Fruit fly (Drosophila melanogaster) whole organism, pupa: ENCODE results near the gene Pmi.

ENCODE experiments used
- CG10348 ChIP-seq: fragments of 200-800 bp; sonication (Bioruptor generic); IDR thresholded peaks from 2 replicates; pipeline ENCODE4 v1.3.6; 2022; ENCODE audit warnings: missing biosample characterization, missing genetic modification characterization
- CG12605 ChIP-seq: fragments of 200-800 bp; sonication (Bioruptor generic); IDR thresholded peaks from 2 replicates; pipeline ENCODE4 v1.3.6; 2022; ENCODE audit warnings: missing biosample characterization, missing genetic modification characterization
- CG13204 ChIP-seq: fragments of 200-800 bp; sonication (Bioruptor generic); optimal IDR thresholded peaks from 2 replicates; lab custom pipeline; 2018; ENCODE audit warnings: missing biosample characterization, mild to moderate bottlenecking, missing genetic modification characterization, moderate library complexity
- CG14655 ChIP-seq: fragments of 200-800 bp; sonication (Bioruptor generic); optimal IDR thresholded peaks from 3 replicates; lab custom pipeline; 2017; ENCODE audit warnings: mild to moderate bottlenecking, missing biosample characterization, missing genetic modification reagents, missing genetic modification characterization
- CG15710 ChIP-seq: fragments of 200-800 bp; sonication (Bioruptor generic); optimal IDR thresholded peaks from 2 replicates; lab custom pipeline; 2018; ENCODE audit warnings: missing biosample characterization, mild to moderate bottlenecking, missing genetic modification characterization, moderate library complexity
- CG17806 ChIP-seq: fragments of 200-800 bp; sonication (Bioruptor generic); optimal IDR thresholded peaks from 2 replicates; lab custom pipeline; 2018; ENCODE audit warnings: missing biosample characterization, mild to moderate bottlenecking, missing genetic modification characterization, moderate library complexity
- CG32121 ChIP-seq: fragments of 200-800 bp; sonication (Bioruptor generic); IDR thresholded peaks from 2 replicates; pipeline ENCODE4 v1.3.6; 2022; ENCODE audit warnings: missing biosample characterization, missing genetic modification characterization
- CG34367 ChIP-seq: fragments of 200-800 bp; sonication (Bioruptor generic); optimal IDR thresholded peaks from 2 replicates; lab custom pipeline; 2018; ENCODE audit warnings: missing biosample characterization, mild to moderate bottlenecking, missing genetic modification characterization
- CG4496 ChIP-seq: fragments of 200-800 bp; sonication (Bioruptor generic); IDR thresholded peaks from 3 replicates; pipeline ENCODE4 v1.3.6; 2022; ENCODE audit warnings: missing biosample characterization, missing genetic modification characterization
- CG8159 ChIP-seq: fragments of 200-800 bp; sonication (Bioruptor generic); optimal IDR thresholded peaks from 3 replicates; lab custom pipeline; 2018; ENCODE audit warnings: missing biosample characterization, mild to moderate bottlenecking, missing genetic modification characterization, moderate library complexity
- CG8301 ChIP-seq: fragments of 200-800 bp; sonication (Bioruptor generic); optimal IDR thresholded peaks from 2 replicates; lab custom pipeline; 2018; ENCODE audit warnings: missing biosample characterization, mild to moderate bottlenecking, missing genetic modification characterization
- CG9948 ChIP-seq: fragments of 200-800 bp; sonication (Bioruptor generic); optimal IDR thresholded peaks from 2 replicates; lab custom pipeline; 2018; ENCODE audit warnings: missing biosample characterization, mild to moderate bottlenecking, missing genetic modification characterization, moderate library complexity
- D1 ChIP-seq: fragments of 200-800 bp; sonication (Bioruptor generic); optimal IDR thresholded peaks from 2 replicates; lab custom pipeline; 2018; ENCODE audit warnings: missing biosample characterization, mild to moderate bottlenecking, missing genetic modification characterization, moderate library complexity
- EcR ChIP-seq: fragments of 200-800 bp; sonication (Bioruptor generic); optimal IDR thresholded peaks from 3 replicates; lab custom pipeline; 2019; ENCODE audit warnings: missing biosample characterization, missing genetic modification characterization, mild to moderate bottlenecking, moderate library complexity, missing genetic modification reagents
- Ets98B ChIP-seq: fragments of 200-800 bp; sonication (Bioruptor generic); IDR thresholded peaks from 2 replicates; pipeline ENCODE4 v1.3.6; 2022; ENCODE audit warnings: missing biosample characterization, missing genetic modification characterization
- Pif1A ChIP-seq: fragments of 200-800 bp; sonication (Bioruptor generic); optimal IDR thresholded peaks from 3 replicates; lab custom pipeline; 2016; ENCODE audit warnings: missing biosample characterization, missing genetic modification characterization
- Pif1B ChIP-seq: fragments of 200-800 bp; sonication (Bioruptor generic); optimal IDR thresholded peaks from 3 replicates; lab custom pipeline; 2016; ENCODE audit warnings: missing biosample characterization, missing genetic modification characterization
- Snoo ChIP-seq: fragments of 200-800 bp; sonication (Bioruptor generic); optimal IDR thresholded peaks from 3 replicates; lab custom pipeline; 2017; ENCODE audit warnings: missing biosample characterization, mild to moderate bottlenecking, missing genetic modification characterization, inconsistent platforms
- fd96Ca ChIP-seq: fragments of 200-800 bp; sonication (Bioruptor generic); IDR thresholded peaks from 3 replicates; pipeline ENCODE4 v1.3.6; 2022; ENCODE audit warnings: missing biosample characterization, missing genetic modification characterization
- gl ChIP-seq: fragments of 200-800 bp; sonication (Bioruptor generic); optimal IDR thresholded peaks from 2 replicates; lab custom pipeline; 2018; ENCODE audit warnings: missing biosample characterization, mild to moderate bottlenecking, missing genetic modification characterization
- rn ChIP-seq: fragments of 200-800 bp; sonication (Bioruptor generic); IDR thresholded peaks from 2 replicates; pipeline ENCODE4 v1.3.6; 2022; ENCODE audit warnings: missing biosample characterization, missing genetic modification characterization

The Pmi gene

DNA sequence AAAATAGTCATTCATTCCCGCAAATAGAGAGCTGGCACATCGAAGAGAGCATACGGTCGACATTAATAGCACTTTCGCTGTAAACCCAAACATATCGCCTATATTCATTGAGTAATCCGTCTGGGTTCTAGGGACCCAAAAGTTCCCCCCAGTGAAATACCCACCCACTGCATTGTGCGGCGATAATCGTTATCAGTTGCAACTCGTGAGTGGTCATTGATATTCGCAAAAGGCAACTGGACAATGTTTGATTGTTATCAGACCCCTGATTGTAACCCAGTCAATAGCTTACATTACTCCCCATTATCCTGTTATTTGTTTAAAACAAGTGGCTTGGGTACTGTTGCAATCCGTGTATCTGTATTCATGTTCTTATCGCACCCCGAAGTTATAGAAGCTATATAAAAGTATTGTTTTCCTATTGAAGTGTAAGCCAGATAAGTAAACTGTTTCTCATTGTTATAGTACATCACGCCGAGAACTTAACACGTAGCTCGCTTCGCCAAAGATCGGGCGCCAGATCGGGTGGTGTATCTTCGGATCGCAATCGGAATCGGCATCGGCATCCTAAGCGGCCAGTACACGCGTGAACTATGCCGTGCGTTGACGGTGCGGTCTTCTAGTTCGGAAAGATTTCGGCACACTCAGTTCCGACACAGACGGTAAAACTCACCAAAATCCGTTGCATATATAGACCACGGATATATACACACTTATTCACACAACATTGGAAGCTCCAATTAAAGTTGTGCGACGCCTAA lies 26.1 kb upstream of the Pmi start:
- TF ChIP-seq CG15710 (tag; lab: Kevin White, UChicago) (no peak), Ets98B (GFP tag; lab: Robert Waterston, UW) (no peak), CG13204 (GFP tag; lab: Kevin White, UChicago) (no peak), CG34367 (tag; lab: Kevin White, UChicago) (no peak), CG17806 (tag; lab: Kevin White, UChicago) (no peak), CG32121 (GFP tag; lab: Robert Waterston, UW) (no peak), CG14655 (GFP tag; lab: Kevin White, UChicago) (no peak), D1 (tag; lab: Kevin White, UChicago) (no peak), EcR (GFP tag; lab: Kevin White, UChicago) (peak; percentile 17), gl (tag; lab: Kevin White, UChicago) (no peak), CG9948 (tag; lab: Kevin White, UChicago) (no peak), fd96Ca (GFP tag; lab: Robert Waterston, UW) (no peak), CG12605 (GFP tag; lab: Robert Waterston, UW) (0 out of 2 replicates have a peak, but pooled peaks have one; percentile 15), Snoo (tag; lab: Kevin White, UChicago) (no peak), Pif1B (GFP tag; lab: Kevin White, UChicago) (no peak), CG10348 (GFP tag; lab: Robert Waterston, UW) (no peak)

DNA sequence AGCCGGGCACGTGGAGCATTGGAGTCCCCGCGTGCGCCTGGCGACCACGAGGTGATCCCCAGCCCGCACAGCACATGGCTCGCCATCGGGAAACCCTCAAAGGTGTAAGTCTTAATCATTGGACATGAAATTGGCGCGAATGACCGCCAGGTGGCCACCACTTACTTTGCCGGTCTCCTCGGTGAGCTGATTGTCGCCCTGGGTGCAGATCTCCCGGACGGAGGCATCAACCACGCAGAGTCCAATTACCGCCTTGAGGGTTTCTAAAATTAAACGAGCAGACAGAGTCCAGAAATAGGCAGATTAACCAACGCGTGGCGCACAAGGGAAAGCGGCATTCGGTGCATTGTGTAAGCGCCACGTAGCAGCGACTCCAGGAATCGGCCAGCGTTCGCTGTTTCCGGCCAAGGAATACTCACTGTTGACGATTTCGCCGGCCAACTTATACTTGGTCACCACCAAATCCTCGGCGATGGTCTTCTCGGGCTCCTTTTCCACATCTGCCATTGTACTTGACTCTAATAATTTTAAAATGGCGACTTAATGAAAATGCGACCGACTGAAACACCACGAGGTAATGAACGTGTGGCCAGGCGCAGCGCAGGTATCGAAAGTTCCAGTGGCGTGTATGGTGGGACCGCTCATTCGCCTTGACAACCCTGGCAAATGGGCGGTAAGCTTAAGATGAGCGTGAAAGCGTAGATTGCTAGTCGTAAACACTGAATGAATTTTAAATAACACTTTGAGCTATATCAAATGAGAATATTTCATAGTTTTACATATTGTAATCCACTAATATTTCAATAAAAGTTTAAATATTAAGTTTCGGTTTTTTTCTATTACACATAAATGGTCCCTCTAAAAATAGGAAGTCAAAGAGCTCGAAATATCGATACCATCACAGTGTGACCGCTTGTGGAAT lies 14.7 kb upstream of the Pmi start, which contains the start of gene CG10576:
Gene CG10576, minus strand, starts transcription at position 781 of the 922 bp plus-strand sequence.
- TF ChIP-seq Pif1A (GFP tag; lab: Kevin White, UChicago) (no peak), CG15710 (tag; lab: Kevin White, UChicago) (no peak), CG9948 (tag; lab: Kevin White, UChicago) (no peak), CG13204 (GFP tag; lab: Kevin White, UChicago) (no peak), CG4496 (GFP tag; lab: Robert Waterston, UW) (no peak), Ets98B (GFP tag; lab: Robert Waterston, UW) (no peak)

DNA sequence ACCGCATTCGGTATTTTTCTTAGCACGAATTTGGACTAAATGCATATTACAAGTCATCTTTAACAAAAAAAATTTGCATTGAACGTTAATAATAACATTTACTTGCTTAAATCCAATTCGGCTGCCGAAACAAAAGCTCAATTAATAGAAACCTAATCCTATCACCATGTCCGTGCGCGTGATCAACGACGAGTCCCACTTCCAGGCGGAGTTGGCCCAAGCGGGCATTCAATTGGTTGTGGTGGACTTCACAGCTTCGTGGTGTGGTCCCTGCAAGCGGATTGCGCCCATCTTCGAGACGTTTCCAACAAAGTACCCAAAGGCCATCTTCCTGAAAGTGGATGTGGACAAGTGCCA lies 14.0 kb upstream of the Pmi start, which contains the start of gene Txl:
Gene Txl, plus strand, starts transcription at position 3 of the 357 bp plus-strand sequence.
- TF ChIP-seq CG15710 (tag; lab: Kevin White, UChicago) = no peak

DNA sequence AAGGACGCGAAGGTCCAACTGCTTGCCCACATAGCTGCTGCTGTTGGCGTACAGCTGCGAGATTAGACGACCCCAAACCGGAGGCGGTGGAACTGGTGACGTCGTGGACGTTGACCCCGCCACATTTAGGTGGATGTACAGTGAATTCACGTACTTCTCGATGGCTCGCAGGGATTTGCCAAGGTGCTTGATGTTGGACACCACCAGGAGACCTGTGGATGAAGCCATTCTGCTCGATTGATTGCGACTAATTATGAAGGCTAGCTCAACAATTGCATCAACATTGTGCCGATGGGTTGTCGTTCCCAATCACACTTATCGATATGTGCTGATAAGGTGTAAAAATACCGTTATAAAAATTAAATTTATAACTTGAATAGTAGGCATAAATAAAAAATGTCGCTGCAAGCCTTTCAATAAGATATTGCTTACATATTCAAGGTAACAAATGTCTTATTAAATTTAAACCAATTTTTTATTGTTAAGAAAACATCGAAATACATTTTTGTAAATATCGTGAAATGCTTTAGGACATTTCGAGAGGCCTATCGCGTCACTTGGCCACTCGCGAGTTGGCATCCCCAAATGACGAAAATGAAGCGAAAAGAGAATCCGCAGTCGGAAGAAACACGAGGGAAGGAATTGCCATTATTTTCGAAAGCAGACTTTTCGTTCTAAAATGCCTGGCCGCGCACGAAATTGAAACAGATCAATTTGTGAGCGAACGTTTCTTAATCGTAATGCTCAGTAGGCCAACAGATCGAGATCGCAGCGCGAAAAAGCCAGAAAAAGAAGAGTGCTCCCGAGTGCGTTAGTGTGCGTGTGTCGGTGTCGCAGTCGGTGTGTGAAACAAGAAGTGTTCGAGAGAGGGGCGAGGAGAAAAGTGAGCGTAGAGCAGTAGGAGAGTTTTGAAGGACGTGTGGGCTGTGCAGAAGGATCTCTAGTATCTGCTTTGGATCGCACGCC lies 11.0 kb upstream of the Pmi start, which contains the start of the genes Ppat-Dpck and scny:
Gene Ppat-Dpck, minus strand, starts transcription at position 263 of the 966 bp plus-strand sequence.
Gene scny, plus strand, starts transcription at position 471 of the 966 bp plus-strand sequence.
- peak; percentile 82 for TF ChIP-seq EcR (GFP tag; lab: Kevin White, UChicago)
- no peak for TF ChIP-seq CG13204 (GFP tag; lab: Kevin White, UChicago)
- no peak for TF ChIP-seq CG32121 (GFP tag; lab: Robert Waterston, UW)
- no peak for TF ChIP-seq CG4496 (GFP tag; lab: Robert Waterston, UW)
- no peak for TF ChIP-seq Ets98B (GFP tag; lab: Robert Waterston, UW)
- TF ChIP-seq D1 (tag; lab: Kevin White, UChicago) = no peak
- no peak for TF ChIP-seq Pif1A (GFP tag; lab: Kevin White, UChicago)
- TF ChIP-seq CG9948 (tag; lab: Kevin White, UChicago) = no peak
- no peak for TF ChIP-seq CG8159
- TF ChIP-seq CG15710 (tag; lab: Kevin White, UChicago) = no peak
- peak; percentile 17 for TF ChIP-seq gl (tag; lab: Kevin White, UChicago)
- no peak for TF ChIP-seq CG17806 (tag; lab: Kevin White, UChicago)
- TF ChIP-seq CG12605 (GFP tag; lab: Robert Waterston, UW) = peak; percentile 57; the same call in 1 of the 2 replicates
- TF ChIP-seq Pif1B (GFP tag; lab: Kevin White, UChicago) = no peak
- TF ChIP-seq CG8301 (tag; lab: Kevin White, UChicago) = no peak
- TF ChIP-seq rn (GFP tag; lab: Robert Waterston, UW) = no peak
- no peak for TF ChIP-seq CG10348 (GFP tag; lab: Robert Waterston, UW)
- TF ChIP-seq CG34367 (tag; lab: Kevin White, UChicago) = no peak
- TF ChIP-seq, all 21 proteins: peak for 3
